Fruit fly (Drosophila melanogaster) whole organism, wandering third instar larva: ENCODE data around the gene Megf8.

ENCODE experiments used
- Abd-B ChIP-seq: fragments of >200 bp; optimal IDR thresholded peaks from 2 replicates; lab custom pipeline; 2017; ENCODE audit warnings: missing biosample characterization, missing genetic modification characterization
- CG9705 ChIP-seq: fragments of 200-800 bp; sonication (Bioruptor generic); optimal IDR thresholded peaks from 2 replicates; lab custom pipeline; 2018; ENCODE audit warnings: missing biosample characterization, mild to moderate bottlenecking, missing genetic modification characterization
- HLH106 ChIP-seq: fragments of 200-800 bp; optimal IDR thresholded peaks from 3 replicates; lab custom pipeline; 2019; ENCODE audit warnings: missing biosample characterization, mild to moderate bottlenecking, missing genetic modification characterization, moderate library complexity
- Hr83 ChIP-seq: fragments of 200-300 bp; sonication (Bioruptor generic); optimal IDR thresholded peaks from 2 replicates; lab custom pipeline; 2016; ENCODE audit warnings: missing biosample characterization, mild to moderate bottlenecking, missing genetic modification characterization, moderate library complexity; ENCODE audit not compliant: poor library complexity, severe bottlenecking
- Myc ChIP-seq: fragments of >200 bp; optimal IDR thresholded peaks from 2 replicates; lab custom pipeline; 2017
- N ChIP-seq: fragments of >200 bp; optimal IDR thresholded peaks from 2 replicates; lab custom pipeline; 2018; ENCODE audit warnings: missing biosample characterization, missing external identifiers, missing genetic modification characterization
- h ChIP-seq: fragments of 200-800 bp; sonication (Bioruptor generic); optimal IDR thresholded peaks from 3 replicates; lab custom pipeline; 2016; ENCODE audit warnings: missing biosample characterization, mild to moderate bottlenecking, missing genetic modification characterization
- pan ChIP-seq: fragments of >200 bp; optimal IDR thresholded peaks from 2 replicates; lab custom pipeline; 2017
- psq ChIP-seq: fragments of 200-800 bp; sonication (Bioruptor generic); optimal IDR thresholded peaks from 3 replicates; lab custom pipeline; 2017; ENCODE audit warnings: missing biosample characterization, mild to moderate bottlenecking, missing genetic modification characterization, moderate library complexity
- rgr ChIP-seq: fragments of 200-800 bp; sonication (Bioruptor generic); optimal IDR thresholded peaks from 3 replicates; lab custom pipeline; 2016; ENCODE audit warnings: missing biosample characterization, mild to moderate bottlenecking, missing genetic modification characterization
- sv ChIP-seq: fragments of 200-800 bp; sonication (Bioruptor generic); optimal IDR thresholded peaks from 3 replicates; lab custom pipeline; 2016; ENCODE audit warnings: missing biosample characterization, missing genetic modification characterization
- woc ChIP-seq: sonication (Bioruptor generic); optimal IDR thresholded peaks from 2 replicates; lab custom pipeline; 2016; ENCODE audit warnings: missing biosample characterization, mild to moderate bottlenecking, missing genetic modification characterization

dm6 chr2L:7993984-7994854 lies 49.1 kb upstream of the Megf8 start, which contains the start of gene pes:
- peak; percentile 83 for TF ChIP-seq Hr83 (GFP tag; lab: Kevin White, UChicago)
- TF ChIP-seq psq (GFP tag; lab: Kevin White, UChicago) = peak; percentile 84
- TF ChIP-seq Abd-B (GFP tag; lab: Kevin White, UChicago) = no peak
- TF ChIP-seq woc = peak; percentile 99
- TF ChIP-seq CG9705 (GFP tag; lab: Kevin White, UChicago) = peak; percentile 92
- TF ChIP-seq rgr = peak; percentile 93
- TF ChIP-seq N = no peak
- TF ChIP-seq sv (GFP tag; lab: Kevin White, UChicago) = peak; percentile 83
- no peak for TF ChIP-seq pan (lab: Kevin White, UChicago)
- TF ChIP-seq h (GFP tag; lab: Kevin White, UChicago) = peak; percentile 98
- TF ChIP-seq Myc (lab: Kevin White, UChicago) = peak; percentile 43
- peak; percentile 85 for TF ChIP-seq HLH106 (tag; lab: Kevin White, UChicago)
